Fruit fly (Drosophila melanogaster) whole organism, embryonic: ENCODE results near the gene Kah.
A peak's percentile ranks its signal among the peaks of the same experiment; 100 is the strongest.

Experiments
- Aef1 ChIP-seq: fragments of 200-800 bp; sonication (Bioruptor generic); IDR thresholded peaks from 3 replicates; pipeline ENCODE4 v1.3.6; 2022; ENCODE audit warnings: missing biosample characterization, missing genetic modification characterization
- B-H2 ChIP-seq: fragments of 200-800 bp; sonication (Bioruptor generic); optimal IDR thresholded peaks from 2 replicates; lab custom pipeline; 2018; ENCODE audit warnings: missing biosample characterization, mild to moderate bottlenecking, missing genetic modification characterization
- BEAF-32 ChIP-seq: fragments of 200-800 bp; sonication (Bioruptor generic); optimal IDR thresholded peaks from 3 replicates; lab custom pipeline; 2017; ENCODE audit warnings: missing biosample characterization, missing genetic modification characterization, mild to moderate bottlenecking, moderate library complexity, missing genetic modification reagents
- CG10979 ChIP-seq: fragments of 200-800 bp; sonication (Bioruptor generic); optimal IDR thresholded peaks from 2 replicates; lab custom pipeline; 2018; ENCODE audit warnings: missing biosample characterization, mild to moderate bottlenecking, missing genetic modification characterization, moderate library complexity
- CG12236 ChIP-seq: fragments of 200-800 bp; sonication (Bioruptor generic); optimal IDR thresholded peaks from 2 replicates; lab custom pipeline; 2016; ENCODE audit warnings: missing biosample characterization, missing genetic modification characterization
- CG12942 ChIP-seq: fragments of 200-800 bp; sonication (Bioruptor generic); optimal IDR thresholded peaks from 3 replicates; lab custom pipeline; 2016; ENCODE audit warnings: missing biosample characterization, missing genetic modification characterization
- CG13296 ChIP-seq: fragments of 200-800 bp; sonication (Bioruptor generic); optimal IDR thresholded peaks from 3 replicates; lab custom pipeline; 2018; ENCODE audit warnings: missing biosample characterization, mild to moderate bottlenecking, missing genetic modification characterization
- CG17328 ChIP-seq: fragments of 200-800 bp; sonication (Bioruptor generic); IDR thresholded peaks from 2 replicates; pipeline ENCODE4 v1.3.6; 2022; ENCODE audit warnings: missing biosample characterization, missing genetic modification characterization
- CG17385 ChIP-seq: fragments of 200-800 bp; sonication (Bioruptor generic); optimal IDR thresholded peaks from 3 replicates; lab custom pipeline; 2018; ENCODE audit warnings: missing biosample characterization, mild to moderate bottlenecking, missing genetic modification characterization
- CG17802 ChIP-seq: fragments of 200-800 bp; sonication (Bioruptor generic); optimal IDR thresholded peaks from 2 replicates; lab custom pipeline; 2018; ENCODE audit warnings: missing biosample characterization, mild to moderate bottlenecking, missing genetic modification characterization, moderate library complexity
- CG17829 ChIP-seq: fragments of 200-800 bp; optimal IDR thresholded peaks from 2 replicates; lab custom pipeline; 2019; ENCODE audit warnings: missing biosample characterization, mild to moderate bottlenecking, missing genetic modification characterization, moderate library complexity
- CG4360 ChIP-seq: fragments of 200-800 bp; sonication (Bioruptor generic); IDR thresholded peaks from 2 replicates; pipeline ENCODE4 v1.3.6; 2022; ENCODE audit warnings: missing biosample characterization, missing genetic modification characterization
- CG4424 ChIP-seq: fragments of 200-800 bp; sonication (Bioruptor generic); optimal IDR thresholded peaks from 3 replicates; lab custom pipeline; 2016; ENCODE audit warnings: missing biosample characterization, missing genetic modification characterization
- CG4820 ChIP-seq: fragments of 200-800 bp; sonication (Bioruptor generic); optimal IDR thresholded peaks from 3 replicates; lab custom pipeline; 2016; ENCODE audit warnings: missing biosample characterization, missing genetic modification characterization
- CG7357 ChIP-seq: fragments of 200-800 bp; sonication (Bioruptor generic); IDR thresholded peaks from 3 replicates; pipeline ENCODE4 v1.3.6; 2022; ENCODE audit warnings: missing biosample characterization, missing genetic modification characterization
- CG7928 ChIP-seq: fragments of 200-800 bp; sonication (Bioruptor generic); optimal IDR thresholded peaks from 2 replicates; lab custom pipeline; 2017; ENCODE audit warnings: missing biosample characterization, mild to moderate bottlenecking, missing genetic modification characterization
- CG7963 ChIP-seq: fragments of 200-800 bp; sonication (Bioruptor generic); IDR thresholded peaks from 3 replicates; pipeline ENCODE4 v1.3.6; 2022; ENCODE audit warnings: missing biosample characterization, missing genetic modification characterization; ENCODE audit not compliant: partially characterized antibody
- CG7987 ChIP-seq: fragments of 200-800 bp; sonication (Bioruptor generic); optimal IDR thresholded peaks from 2 replicates; lab custom pipeline; 2018; ENCODE audit warnings: missing biosample characterization, mild to moderate bottlenecking, missing genetic modification characterization, moderate library complexity
- CG8089 ChIP-seq: fragments of 200-800 bp; sonication (Bioruptor generic); optimal IDR thresholded peaks from 3 replicates; lab custom pipeline; 2016; ENCODE audit warnings: missing biosample characterization, missing genetic modification characterization
- CG8359 ChIP-seq: fragments of 200-800 bp; sonication (Bioruptor generic); optimal IDR thresholded peaks from 2 replicates; lab custom pipeline; 2017; ENCODE audit warnings: missing biosample characterization, mild to moderate bottlenecking, missing genetic modification characterization, borderline replicate concordance
- CG9437 ChIP-seq: fragments of 200-800 bp; sonication (Bioruptor generic); optimal IDR thresholded peaks from 2 replicates; lab custom pipeline; 2018; ENCODE audit warnings: missing biosample characterization, mild to moderate bottlenecking, missing genetic modification characterization
- D ChIP-seq, 2 experiments: fragments of 200-800 bp in 1 of 2; fragments of >200 bp in 1 of 2; sonication (Bioruptor generic) in 1 of 2; optimal IDR thresholded peaks; 2 replicates in 1 of 2; 3 replicates in 1 of 2; lab custom pipeline; 2017; ENCODE audit warnings: mild to moderate bottlenecking in 1 of 2, missing biosample characterization in 1 of 2, missing genetic modification characterization in 1 of 2, missing genetic modification reagents in 1 of 2
- ERR ChIP-seq: fragments of 200-800 bp; sonication (Bioruptor generic); optimal IDR thresholded peaks from 2 replicates; lab custom pipeline; 2016; ENCODE audit warnings: missing biosample characterization, missing genetic modification characterization
- Eip74EF ChIP-seq, 2 experiments: fragments of 200-800 bp in 1 of 2; fragments of >200 bp in 1 of 2; sonication (Bioruptor generic) in 1 of 2; optimal IDR thresholded peaks; 2 replicates each; lab custom pipeline; 2017 to 2019; ENCODE audit warnings: missing biosample characterization in 2 of 2, missing genetic modification characterization in 2 of 2, mild to moderate bottlenecking in 1 of 2, moderate library complexity in 1 of 2
- Ets65A ChIP-seq: fragments of 200-800 bp; sonication (Bioruptor generic); peaks from one replicate; lab custom pipeline; 2016; ENCODE audit warnings: missing biosample characterization, missing genetic modification characterization
- Med ChIP-seq: fragments of 200-800 bp; sonication (Bioruptor generic); peaks from one replicate; lab custom pipeline; 2016; ENCODE audit warnings: missing biosample characterization, missing genetic modification characterization, mild to moderate bottlenecking, inconsistent platforms, moderate library complexity
- Oaz ChIP-seq: fragments of 200-800 bp; sonication (Bioruptor generic); IDR thresholded peaks from 2 replicates; pipeline ENCODE4 v1.3.6; 2022; ENCODE audit warnings: missing biosample characterization, missing genetic modification characterization
- Optix ChIP-seq: fragments of 200-800 bp; sonication (Bioruptor generic); IDR thresholded peaks from 3 replicates; pipeline ENCODE4 v1.3.6; 2022; ENCODE audit warnings: missing biosample characterization, missing genetic modification characterization
- Sox100B ChIP-seq: fragments of 200-800 bp; sonication (Bioruptor generic); optimal IDR thresholded peaks from 3 replicates; lab custom pipeline; 2018; ENCODE audit warnings: missing biosample characterization, mild to moderate bottlenecking, missing genetic modification characterization
- Stat92E ChIP-seq, 3 experiments: fragments of >200 bp in 2 of 3; fragments of 200-800 bp in 1 of 3; sonication (Bioruptor generic) in 1 of 3; optimal IDR thresholded peaks; 2 replicates each; lab custom pipeline; 2017 to 2019; ENCODE audit warnings: missing biosample characterization in 3 of 3, missing genetic modification characterization in 3 of 3, mild to moderate bottlenecking in 1 of 3, moderate library complexity in 1 of 3
- Vsx1 ChIP-seq: fragments of 200-800 bp; sonication (Bioruptor generic); optimal IDR thresholded peaks from 2 replicates; lab custom pipeline; 2017; ENCODE audit warnings: missing biosample characterization, mild to moderate bottlenecking, missing genetic modification characterization, missing genetic modification reagents
- amos ChIP-seq: fragments of 200-800 bp; sonication (Bioruptor generic); IDR thresholded peaks from 2 replicates; pipeline ENCODE4 v1.3.6; 2022; ENCODE audit warnings: missing biosample characterization, missing genetic modification characterization; ENCODE audit not compliant: partially characterized antibody
- ap ChIP-seq: fragments of 200-800 bp; sonication (Bioruptor generic); IDR thresholded peaks from 2 replicates; pipeline ENCODE4 v1.3.6; 2022; ENCODE audit warnings: missing biosample characterization, missing genetic modification characterization
- bbx ChIP-seq: fragments of 200-800 bp; sonication (Bioruptor generic); IDR thresholded peaks from 2 replicates; pipeline ENCODE4 v1.3.6; 2022; ENCODE audit warnings: missing biosample characterization, missing genetic modification characterization; ENCODE audit not compliant: partially characterized antibody
- chinmo ChIP-seq: fragments of 200-800 bp; sonication (Bioruptor generic); IDR thresholded peaks from 4 replicates; pipeline ENCODE4 v1.3.6; 2022; ENCODE audit warnings: missing biosample characterization, missing genetic modification characterization; ENCODE audit not compliant: partially characterized antibody
- ewg ChIP-seq: fragments of 200-800 bp; sonication (Bioruptor generic); optimal IDR thresholded peaks from 3 replicates; lab custom pipeline; 2017; ENCODE audit warnings: mild to moderate bottlenecking, missing biosample characterization, missing genetic modification reagents, missing genetic modification characterization
- fru ChIP-seq: fragments of >200 bp; optimal IDR thresholded peaks from 2 replicates; lab custom pipeline; 2017
- h ChIP-seq: fragments of >200 bp; optimal IDR thresholded peaks from 2 replicates; lab custom pipeline; 2017
- hb ChIP-seq: fragments of 200-800 bp; sonication (Bioruptor generic); IDR thresholded peaks from 3 replicates; pipeline ENCODE4 v1.3.6; 2022; ENCODE audit warnings: missing biosample characterization, missing genetic modification characterization; ENCODE audit not compliant: partially characterized antibody
- hth ChIP-seq: fragments of >200 bp; optimal IDR thresholded peaks from 2 replicates; lab custom pipeline; 2017; ENCODE audit warnings: inconsistent platforms
- jigr1 ChIP-seq: fragments of 200-800 bp; sonication (Bioruptor generic); IDR thresholded peaks from 3 replicates; pipeline ENCODE4 v1.3.6; 2022; ENCODE audit warnings: missing biosample characterization, missing genetic modification characterization
- ken ChIP-seq: fragments of 200-800 bp; sonication (Bioruptor generic); IDR thresholded peaks from 3 replicates; pipeline ENCODE4 v1.3.6; 2022; ENCODE audit warnings: missing biosample characterization, missing genetic modification characterization
- nom ChIP-seq: fragments of 200-800 bp; sonication (Bioruptor generic); optimal IDR thresholded peaks from 2 replicates; lab custom pipeline; 2017; ENCODE audit warnings: missing biosample characterization, missing genetic modification characterization, mild to moderate bottlenecking, moderate library complexity, missing genetic modification reagents
- salm ChIP-seq: fragments of 200-800 bp; sonication (Bioruptor generic); optimal IDR thresholded peaks from 2 replicates; lab custom pipeline; 2018; ENCODE audit warnings: missing biosample characterization, mild to moderate bottlenecking, missing genetic modification characterization
- sqz ChIP-seq: fragments of 200-800 bp; sonication (Bioruptor generic); optimal IDR thresholded peaks from 3 replicates; lab custom pipeline; 2018; ENCODE audit warnings: missing biosample characterization, mild to moderate bottlenecking, missing genetic modification characterization
- sr ChIP-seq: fragments of 200-800 bp; sonication (Bioruptor generic); IDR thresholded peaks from 3 replicates; pipeline ENCODE4 v1.3.6; 2022; ENCODE audit warnings: missing biosample characterization, missing genetic modification characterization
- tup ChIP-seq: fragments of 200-800 bp; sonication (Bioruptor generic); optimal IDR thresholded peaks from 2 replicates; lab custom pipeline; 2016; ENCODE audit warnings: missing biosample characterization, mild to moderate bottlenecking, missing genetic modification characterization, moderate library complexity

Gene Kah

DNA sequence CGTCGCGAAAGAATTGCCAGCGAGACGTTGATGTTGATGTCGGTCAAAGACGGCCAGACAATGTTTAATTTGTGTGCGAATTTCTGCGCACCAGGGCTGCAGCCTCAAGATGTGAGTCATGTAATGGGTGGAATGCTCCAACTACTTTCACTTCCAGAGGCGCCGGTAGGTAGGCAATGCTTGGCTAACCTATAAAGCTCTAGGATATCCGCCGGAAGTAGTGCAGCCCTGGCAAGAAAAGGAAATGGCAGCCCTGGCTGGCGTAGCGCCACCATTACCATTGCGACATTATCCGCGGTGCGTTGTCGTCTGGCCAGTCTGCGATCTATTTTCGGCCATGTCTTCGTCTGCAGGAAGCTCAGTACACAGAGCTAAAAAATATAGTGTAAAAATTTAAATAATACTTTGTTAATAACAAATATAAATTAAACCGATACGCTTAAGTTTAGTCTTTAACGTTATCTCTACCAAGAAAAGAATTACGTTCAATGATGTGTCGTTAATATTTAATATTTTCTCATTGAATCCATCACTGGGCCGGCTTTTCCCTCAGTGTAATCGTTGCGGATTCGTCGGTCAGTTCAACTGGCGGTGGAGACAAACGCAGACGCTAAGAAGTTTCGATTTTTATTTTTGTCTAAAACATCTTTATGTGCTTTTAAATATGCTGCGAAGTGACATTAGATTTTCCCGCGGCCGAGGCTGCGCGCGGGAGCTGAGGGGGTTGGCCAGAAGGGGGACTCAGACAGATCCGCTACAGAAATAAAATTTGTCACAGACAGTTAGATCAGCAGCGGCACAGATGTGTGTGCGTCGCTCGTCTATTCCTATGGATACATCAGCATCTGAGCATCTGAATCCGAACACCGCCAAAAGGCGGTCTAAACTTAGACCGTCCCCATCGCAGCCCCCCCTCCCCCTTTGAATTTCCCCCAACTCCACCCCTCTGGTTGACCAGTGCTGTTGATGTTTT is 22.9 kb upstream of the Kah start (continued):
- no peak for TF ChIP-seq chinmo (GFP tag; lab: Robert Waterston, UW)
- TF ChIP-seq CG17829, result peak; percentile 7
- peak; percentile 74; the same call in 2 of the 3 replicates for TF ChIP-seq ken (GFP tag; lab: Robert Waterston, UW)
- TF ChIP-seq CG7357, result peak; percentile 47; the same call in 1 of the 3 replicates
- no peak for TF ChIP-seq bbx (GFP tag; lab: Robert Waterston, UW)
- peak; percentile 43 for TF ChIP-seq CG12942
- TF ChIP-seq ewg, result peak; percentile 61
- no peak for TF ChIP-seq CG4360 (GFP tag; lab: Robert Waterston, UW)
- peak; percentile 43 for TF ChIP-seq CG4820
- no peak for TF ChIP-seq hth (lab: Kevin White, UChicago)
- TF ChIP-seq Med (GFP tag; lab: Kevin White, UChicago), result peak; percentile 97
- no peak for TF ChIP-seq CG7963 (GFP tag; lab: Robert Waterston, UW)
- TF ChIP-seq amos (GFP tag; lab: Robert Waterston, UW), result no peak
- peak; percentile 67 for TF ChIP-seq ap (GFP tag; lab: Robert Waterston, UW)
- TF ChIP-seq Eip74EF (GFP tag; optimal IDR thresholded peaks at IDR 0.05; lab: Kevin White, UChicago), result peak in 1 of 2 experiments; percentile 9
- TF ChIP-seq CG7928, result peak; percentile 83
- peak; percentile 73 for TF ChIP-seq Aef1 (GFP tag; lab: Robert Waterston, UW)
- no peak for TF ChIP-seq BEAF-32
- peak; percentile 74 for TF ChIP-seq CG17328 (GFP tag; lab: Robert Waterston, UW)
- peak; percentile 56 for TF ChIP-seq sqz
- TF ChIP-seq B-H2 (GFP tag; lab: Kevin White, UChicago), result peak; percentile 79
- no peak for TF ChIP-seq D (optimal IDR thresholded peaks at IDR 0.05; lab: Kevin White, UChicago)
- peak; percentile 47 for TF ChIP-seq D (GFP tag; optimal IDR thresholded peaks at IDR 0.05; lab: Kevin White, UChicago)
- peak; percentile 96 for TF ChIP-seq Ets65A
- TF ChIP-seq salm (tag; lab: Kevin White, UChicago), result no peak
- TF ChIP-seq h, result no peak
- TF ChIP-seq nom, result peak; percentile 8
- peak; percentile 47; the same call in 1 of the 3 replicates for TF ChIP-seq sr (GFP tag; lab: Robert Waterston, UW)
- peak; percentile 64 for TF ChIP-seq Vsx1 (GFP tag; lab: Kevin White, UChicago)
- peak; percentile 30 for TF ChIP-seq tup (GFP tag; lab: Kevin White, UChicago)
- no peak for TF ChIP-seq fru (lab: Kevin White, UChicago)
- TF ChIP-seq CG8359 (GFP tag; lab: Kevin White, UChicago), result peak; percentile 18
- TF ChIP-seq CG9437, result peak; percentile 35
- peak; percentile 47 for TF ChIP-seq CG12236 (GFP tag; lab: Kevin White, UChicago)
- TF ChIP-seq CG4424, result peak; percentile 63
- peak; percentile 63; the same call in 1 of the 3 replicates for TF ChIP-seq Optix (GFP tag; lab: Robert Waterston, UW)
- peak; percentile 11 for TF ChIP-seq ERR (GFP tag; lab: Kevin White, UChicago)
- TF ChIP-seq CG8089 (GFP tag; lab: Kevin White, UChicago), result peak; percentile 65
- peak; percentile 84 for TF ChIP-seq CG13296 (GFP tag; lab: Kevin White, UChicago)
- peak; percentile 71 for TF ChIP-seq CG7987 (GFP tag; lab: Kevin White, UChicago)
- peak; percentile 58; the same call in 1 of the 2 replicates for TF ChIP-seq Oaz
- peak; percentile 72 for TF ChIP-seq CG17385 (GFP tag; lab: Kevin White, UChicago)
- TF ChIP-seq Stat92E (GFP tag; optimal IDR thresholded peaks at IDR 0.05; lab: Kevin White, UChicago), result no peak
- no peak for TF ChIP-seq CG17802 (tag; lab: Kevin White, UChicago)
- no peak for TF ChIP-seq hb (GFP tag; lab: Robert Waterston, UW)
- peak; percentile 67 for TF ChIP-seq Sox100B
- peak; percentile 51 for TF ChIP-seq CG10979 (tag; lab: Kevin White, UChicago)
- no peak for TF ChIP-seq jigr1 (GFP tag; lab: Robert Waterston, UW)
